Fruit fly (Drosophila melanogaster): ENCODE data around the gene CG43083.

CG43083 gene

dm6 chr3L:15679420-15679819, 31.0 kb downstream of the CG43083 start, which contains the start of gene CG7304:
Gene CG7304, plus strand, starts transcription at chr3L:15679720.
- TF ChIP-seq CG34224 (GFP tag; IDR thresholded peaks at IDR 0.05; ENCODE audit: partially characterized antibody): no peak
- TF ChIP-seq caup (GFP tag; optimal IDR thresholded peaks at IDR 0.05; ENCODE audit: severe bottlenecking): no peak
- TF ChIP-seq CG12155 (GFP tag; optimal IDR thresholded peaks at IDR 0.05): no peak
- TF ChIP-seq CG12659 (GFP tag; optimal IDR thresholded peaks at IDR 0.05): no peak
- TF ChIP-seq Gsc (GFP tag; IDR thresholded peaks at IDR 0.05): no peak
- TF ChIP-seq hth (optimal IDR thresholded peaks at IDR 0.05): no peak
- no peak for TF ChIP-seq CoRest (tag; optimal IDR thresholded peaks at IDR 0.05)
- TF ChIP-seq CG2875 (GFP tag; optimal IDR thresholded peaks at IDR 0.05): no peak
- TF ChIP-seq rib (GFP tag; IDR thresholded peaks at IDR 0.05): no peak
- no peak for TF ChIP-seq gsb-n (tag; optimal IDR thresholded peaks at IDR 0.05)
- TF ChIP-seq gce (GFP tag; IDR thresholded peaks at IDR 0.05): no peak
- no peak for TF ChIP-seq pan (optimal IDR thresholded peaks at IDR 0.05)
- no peak for TF ChIP-seq pan (GFP tag; optimal IDR thresholded peaks at IDR 0.05 in 1 of 2, IDR thresholded peaks at IDR 0.05 in 1 of 2)
- no peak for TF ChIP-seq ato (GFP tag; IDR thresholded peaks at IDR 0.05; ENCODE audit: partially characterized antibody)
- no peak for TF ChIP-seq H2.0 (GFP tag; IDR thresholded peaks at IDR 0.05)

dm6 chr3L:15683345-15683922, 35.1 kb downstream of the CG43083 start, which contains the start of the genes CG7579 and Pgant8:
Gene CG7579, minus strand, starts transcription at chr3L:15683445.
Gene Pgant8, plus strand, starts transcription at chr3L:15683872.
- TF ChIP-seq yki (optimal IDR thresholded peaks at IDR 0.05): no peak
- TF ChIP-seq oc (tag; optimal IDR thresholded peaks at IDR 0.05): peak; percentile 67
- TF ChIP-seq ttk (GFP tag; IDR thresholded peaks at IDR 0.05): no peak

- TF ChIP-seq Myb (GFP tag; optimal IDR thresholded peaks at IDR 0.05) (no peak), CG10267 (tag; optimal IDR thresholded peaks at IDR 0.05) (no peak), CG15514 (GFP tag; optimal IDR thresholded peaks at IDR 0.05) (no peak), wek (GFP tag; optimal IDR thresholded peaks at IDR 0.05) (no peak), Taf1 (GFP tag; IDR thresholded peaks at IDR 0.05) (no peak), stc (GFP tag; IDR thresholded peaks at IDR 0.05) (0 out of 2 replicates have a peak, but pooled peaks have one; percentile 14), ewg (GFP tag; optimal IDR thresholded peaks at IDR 0.05) (no peak), CG1529 (GFP tag; optimal IDR thresholded peaks at IDR 0.05) (no peak), CHES-1-like (GFP tag; optimal IDR thresholded peaks at IDR 0.05) (no peak), ase (GFP tag; IDR thresholded peaks at IDR 0.05) (no peak), ara (GFP tag; IDR thresholded peaks at IDR 0.05) (peak; percentile 41; the same call in 1 of the 2 replicates), dan (GFP tag; IDR thresholded peaks at IDR 0.05) (no peak), CG11247 (GFP tag; IDR thresholded peaks at IDR 0.05) (no peak), CG7928 (GFP tag; optimal IDR thresholded peaks at IDR 0.05) (no peak), CG7372 (GFP tag; IDR thresholded peaks at IDR 0.05) (no peak), cg (GFP tag; optimal IDR thresholded peaks at IDR 0.05) (no peak), CG12219 (GFP tag; optimal IDR thresholded peaks at IDR 0.05) (no peak), CG4820 (GFP tag; optimal IDR thresholded peaks at IDR 0.05) (no peak), Xbp1 (GFP tag; optimal IDR thresholded peaks at IDR 0.05) (no peak), CG10565 (GFP tag; optimal IDR thresholded peaks at IDR 0.05) (no peak), CG13287 (GFP tag; IDR thresholded peaks at IDR 0.05; ENCODE audit: partially characterized antibody) (no peak), knrl (GFP tag; IDR thresholded peaks at IDR 0.05; ENCODE audit: partially characterized antibody) (0 out of 3 replicates have a peak, but pooled peaks have one; percentile 29), sens (GFP tag) (peak; percentile 5), CG16813 (GFP tag; IDR thresholded peaks at IDR 0.05; ENCODE audit: partially characterized antibody) (no peak), CG12769 (tag; optimal IDR thresholded peaks at IDR 0.05) (peak; percentile 85), CG6791 (GFP tag; IDR thresholded peaks at IDR 0.05; ENCODE audit: partially characterized antibody) (no peak), Sin3A (optimal IDR thresholded peaks at IDR 0.05) (no peak), BEAF-32 (GFP tag; optimal IDR thresholded peaks at IDR 0.05) (no peak), Trl (optimal IDR thresholded peaks at IDR 0.05) (peak; percentile 40 to 51), Trl (GFP tag; optimal IDR thresholded peaks at IDR 0.05) (no peak), crol (GFP tag; IDR thresholded peaks at IDR 0.05) (no peak)
Observed at dm6 chr3L:15684017-15684416, 35.6 kb downstream of the CG43083 start.
